Fruit fly (Drosophila melanogaster) whole organism, adult: Measurements from ENCODE around the gene Edc3.

Experiments used
- CG11617 ChIP-seq: fragments of 200-800 bp; sonication (Bioruptor generic); optimal IDR thresholded peaks from 2 replicates; lab custom pipeline; 2017; ENCODE audit warnings: mild to moderate bottlenecking, missing biosample characterization, missing genetic modification reagents, missing genetic modification characterization
- CG12768 ChIP-seq: fragments of 200-800 bp; sonication (Bioruptor generic); optimal IDR thresholded peaks from 2 replicates; lab custom pipeline; 2017; ENCODE audit warnings: missing biosample characterization, missing genetic modification characterization, mild to moderate bottlenecking, moderate library complexity, missing genetic modification reagents
- CG14711 ChIP-seq: fragments of 200-800 bp; sonication (Bioruptor generic); optimal IDR thresholded peaks from 2 replicates; lab custom pipeline; 2018; ENCODE audit warnings: missing biosample characterization, mild to moderate bottlenecking, missing genetic modification characterization, moderate library complexity
- CG1620 ChIP-seq: fragments of 200-800 bp; sonication (Bioruptor generic); optimal IDR thresholded peaks from 2 replicates; lab custom pipeline; 2016; ENCODE audit warnings: missing biosample characterization, missing genetic modification characterization
- CG33017 ChIP-seq: fragments of 200-800 bp; sonication (Bioruptor generic); optimal IDR thresholded peaks from 2 replicates; lab custom pipeline; 2018; ENCODE audit warnings: missing biosample characterization, mild to moderate bottlenecking, missing genetic modification characterization, moderate library complexity
- CG5204 ChIP-seq: fragments of 200-800 bp; sonication (Bioruptor generic); optimal IDR thresholded peaks from 2 replicates; lab custom pipeline; 2016; ENCODE audit warnings: missing biosample characterization, missing genetic modification characterization
- CG7045 ChIP-seq: fragments of 200-800 bp; sonication (Bioruptor generic); optimal IDR thresholded peaks from 2 replicates; lab custom pipeline; 2017; ENCODE audit warnings: missing biosample characterization, mild to moderate bottlenecking, missing genetic modification characterization
- CG7101 ChIP-seq: fragments of 200-800 bp; sonication (Bioruptor generic); optimal IDR thresholded peaks from 2 replicates; lab custom pipeline; 2018; ENCODE audit warnings: missing biosample characterization, mild to moderate bottlenecking, missing genetic modification characterization, moderate library complexity
- Clk ChIP-seq: fragments of 200-800 bp; sonication (Bioruptor generic); optimal IDR thresholded peaks from 2 replicates; lab custom pipeline; 2017; ENCODE audit warnings: missing biosample characterization, missing genetic modification characterization
- Crg-1 ChIP-seq: fragments of 200-800 bp; sonication (Bioruptor generic); optimal IDR thresholded peaks from 2 replicates; lab custom pipeline; 2016; ENCODE audit warnings: missing biosample characterization, missing genetic modification characterization
- Hr96 ChIP-seq: fragments of 200-800 bp; sonication (Bioruptor generic); optimal IDR thresholded peaks from 2 replicates; lab custom pipeline; 2016; ENCODE audit warnings: missing biosample characterization, missing genetic modification characterization
- Mnt ChIP-seq: fragments of 200-800 bp; sonication (Bioruptor generic); optimal IDR thresholded peaks from 2 replicates; lab custom pipeline; 2016; ENCODE audit warnings: missing biosample characterization, mild to moderate bottlenecking, missing genetic modification characterization
- bab1 ChIP-seq: fragments of 200-800 bp; sonication (Bioruptor generic); optimal IDR thresholded peaks from 3 replicates; lab custom pipeline; 2019; ENCODE audit warnings: missing biosample characterization, mild to moderate bottlenecking, missing genetic modification characterization, moderate library complexity
- cic ChIP-seq: fragments of 200-800 bp; sonication (Bioruptor generic); optimal IDR thresholded peaks from 2 replicates; lab custom pipeline; 2017; ENCODE audit warnings: missing biosample characterization, mild to moderate bottlenecking, missing genetic modification characterization, moderate library complexity
- cnc ChIP-seq, 2 experiments: fragments of >200 bp; optimal IDR thresholded peaks; 2 replicates each; lab custom pipeline; 2017
- kay ChIP-seq: fragments of 200-800 bp; sonication (Bioruptor generic); peaks from one replicate; lab custom pipeline; 2016; ENCODE audit warnings: missing biosample characterization, missing genetic modification characterization, borderline replicate concordance
- ovo ChIP-seq: fragments of 200-800 bp; sonication (Bioruptor generic); optimal IDR thresholded peaks from 2 replicates; lab custom pipeline; 2016; ENCODE audit warnings: missing biosample characterization, missing genetic modification characterization
- pad ChIP-seq: fragments of 200-800 bp; sonication (Bioruptor generic); optimal IDR thresholded peaks from 3 replicates; lab custom pipeline; 2017; ENCODE audit warnings: missing biosample characterization, missing genetic modification characterization, mild to moderate bottlenecking, moderate library complexity, missing genetic modification reagents
- tj ChIP-seq: fragments of 200-800 bp; sonication (Bioruptor generic); optimal IDR thresholded peaks from 3 replicates; lab custom pipeline; 2017; ENCODE audit warnings: missing biosample characterization, mild to moderate bottlenecking, missing genetic modification characterization, moderate library complexity
- toe ChIP-seq: fragments of 200-800 bp; sonication (Bioruptor generic); optimal IDR thresholded peaks from 2 replicates; lab custom pipeline; 2016; ENCODE audit warnings: missing biosample characterization, missing genetic modification characterization

The Edc3 gene

dm6 chr3L:17566335-17567242 is 36.9 kb upstream of the Edc3 start:
- TF ChIP-seq Clk (no peak), CG11617 (GFP tag; lab: Kevin White, UChicago) (peak; percentile 8), Crg-1 (GFP tag; lab: Kevin White, UChicago) (no peak), CG12768 (GFP tag; lab: Kevin White, UChicago) (peak; percentile 75), Hr96 (GFP tag; lab: Kevin White, UChicago) (no peak), ovo (GFP tag; lab: Kevin White, UChicago) (no peak), CG5204 (GFP tag; lab: Kevin White, UChicago) (no peak), tj (GFP tag; lab: Kevin White, UChicago) (peak; percentile 87), toe (peak; percentile 20), kay (GFP tag; lab: Kevin White, UChicago) (peak; percentile 19), cic (GFP tag; lab: Kevin White, UChicago) (peak; percentile 19), Mnt (GFP tag; lab: Kevin White, UChicago) (no peak), bab1 (GFP tag; lab: Kevin White, UChicago) (peak; percentile 36), cnc (optimal IDR thresholded peaks at IDR 0.05; lab: Kevin White, UChicago) (no peak), CG7101 (tag; lab: Kevin White, UChicago) (peak; percentile 49), CG33017 (tag; lab: Kevin White, UChicago) (peak; percentile 41), pad (GFP tag; lab: Kevin White, UChicago) (peak; percentile 51), CG14711 (tag; lab: Kevin White, UChicago) (peak; percentile 41), CG7045 (GFP tag; lab: Kevin White, UChicago) (peak; percentile 62), CG1620 (GFP tag; lab: Kevin White, UChicago) (no peak)

- TF ChIP-seq CG33017 (tag; lab: Kevin White, UChicago) = no peak
- TF ChIP-seq cic (GFP tag; lab: Kevin White, UChicago) = peak; percentile 17
- peak; percentile 45 for TF ChIP-seq tj (GFP tag; lab: Kevin White, UChicago)
- TF ChIP-seq pad (GFP tag; lab: Kevin White, UChicago) = peak; percentile 62
- peak; percentile 70 for TF ChIP-seq CG12768 (GFP tag; lab: Kevin White, UChicago)
Measured at dm6 chr3L:17563536-17564257, 34.0 kb upstream of the Edc3 start.

dm6 chr3L:17563133-17563532 is 33.5 kb upstream of the Edc3 start:
- TF ChIP-seq kay (GFP tag; lab: Kevin White, UChicago) (no peak), bab1 (GFP tag; lab: Kevin White, UChicago) (no peak), cnc (optimal IDR thresholded peaks at IDR 0.05; lab: Kevin White, UChicago) (no peak), ovo (GFP tag; lab: Kevin White, UChicago) (no peak), Crg-1 (GFP tag; lab: Kevin White, UChicago) (no peak), Clk (no peak), tj (GFP tag; lab: Kevin White, UChicago) (no peak), CG11617 (GFP tag; lab: Kevin White, UChicago) (no peak), CG5204 (GFP tag; lab: Kevin White, UChicago) (no peak), CG7045 (GFP tag; lab: Kevin White, UChicago) (no peak), CG1620 (GFP tag; lab: Kevin White, UChicago) (no peak), Hr96 (GFP tag; lab: Kevin White, UChicago) (no peak), cic (GFP tag; lab: Kevin White, UChicago) (no peak), CG14711 (tag; lab: Kevin White, UChicago) (no peak), pad (GFP tag; lab: Kevin White, UChicago) (no peak), toe (no peak), Mnt (GFP tag; lab: Kevin White, UChicago) (no peak), CG7101 (tag; lab: Kevin White, UChicago) (no peak)

- TF ChIP-seq tj (GFP tag; lab: Kevin White, UChicago) = no peak
- TF ChIP-seq CG33017 (tag; lab: Kevin White, UChicago) = no peak
- no peak for TF ChIP-seq CG12768 (GFP tag; lab: Kevin White, UChicago)
- no peak for TF ChIP-seq CG5204 (GFP tag; lab: Kevin White, UChicago)
- TF ChIP-seq cic (GFP tag; lab: Kevin White, UChicago) = no peak
- TF ChIP-seq CG1620 (GFP tag; lab: Kevin White, UChicago) = no peak
- no peak for TF ChIP-seq cnc (optimal IDR thresholded peaks at IDR 0.05; lab: Kevin White, UChicago)
- no peak for TF ChIP-seq Mnt (GFP tag; lab: Kevin White, UChicago)
- TF ChIP-seq CG14711 (tag; lab: Kevin White, UChicago) = no peak
- TF ChIP-seq CG7045 (GFP tag; lab: Kevin White, UChicago) = no peak
- TF ChIP-seq toe = no peak
- TF ChIP-seq bab1 (GFP tag; lab: Kevin White, UChicago) = no peak
- no peak for TF ChIP-seq Clk
- no peak for TF ChIP-seq Hr96 (GFP tag; lab: Kevin White, UChicago)
- no peak for TF ChIP-seq ovo (GFP tag; lab: Kevin White, UChicago)
- TF ChIP-seq Crg-1 (GFP tag; lab: Kevin White, UChicago) = no peak
- TF ChIP-seq pad (GFP tag; lab: Kevin White, UChicago) = no peak
- TF ChIP-seq kay (GFP tag; lab: Kevin White, UChicago) = no peak
Measured at dm6 chr3L:17562263-17562662, 32.6 kb upstream of the Edc3 start.
